Worm (Caenorhabditis elegans) whole organism, mixed stage, embryonic: ENCODE results near the gene prmn-1.

ENCODE experiments used
- M03D4.4 ChIP-seq: sonication (generic microtip); optimal IDR thresholded peaks from 2 replicates; lab custom pipeline; 2017; ENCODE audit warnings: mild to moderate bottlenecking, missing genetic modification characterization, missing compliant biosample characterization
- bed-3 ChIP-seq: fragments of 200-800 bp; sonication (Bioruptor generic); optimal IDR thresholded peaks from 3 replicates; lab custom pipeline; 2018; ENCODE audit warnings: mild to moderate bottlenecking, missing genetic modification characterization, moderate library complexity, missing compliant biosample characterization
- ceh-39 ChIP-seq: fragments of 150-350 bp; optimal IDR thresholded peaks from 2 replicates; lab custom pipeline; 2014; ENCODE audit warnings: missing biosample characterization, missing genetic modification characterization
- ceh-43 ChIP-seq: fragments of 200-800 bp; sonication (Bioruptor generic); optimal IDR thresholded peaks from 2 replicates; lab custom pipeline; 2018; ENCODE audit warnings: mild to moderate bottlenecking, missing genetic modification characterization, moderate library complexity, missing compliant biosample characterization
- ceh-83 ChIP-seq: fragments of 200-800 bp; sonication (Bioruptor generic); optimal IDR thresholded peaks from 2 replicates; lab custom pipeline; 2018; ENCODE audit warnings: mild to moderate bottlenecking, missing genetic modification characterization, missing compliant biosample characterization
- ces-1 ChIP-seq: fragments of 150-350 bp; optimal IDR thresholded peaks from 2 replicates; lab custom pipeline; 2014; ENCODE audit warnings: missing biosample characterization, missing genetic modification reagents, missing genetic modification characterization
- cnd-1 ChIP-seq: fragments of 200-800 bp; sonication (Bioruptor generic); optimal IDR thresholded peaks from 2 replicates; lab custom pipeline; 2018; ENCODE audit warnings: mild to moderate bottlenecking, missing genetic modification characterization, missing compliant biosample characterization
- drap-1 ChIP-seq: fragments of 200-800 bp; sonication (Bioruptor generic); optimal IDR thresholded peaks from 3 replicates; lab custom pipeline; 2018; ENCODE audit warnings: mild to moderate bottlenecking, missing genetic modification characterization, missing compliant biosample characterization
- ham-2 ChIP-seq: fragments of 200-800 bp; sonication (Bioruptor generic); optimal IDR thresholded peaks from 2 replicates; lab custom pipeline; 2018; ENCODE audit warnings: mild to moderate bottlenecking, missing genetic modification characterization, missing compliant biosample characterization
- lsy-2 ChIP-seq: fragments of 150-350 bp; optimal IDR thresholded peaks from 2 replicates; lab custom pipeline; 2014; ENCODE audit warnings: missing biosample characterization, missing genetic modification characterization
- mab-5 ChIP-seq: fragments of 150-350 bp; optimal IDR thresholded peaks from 2 replicates; lab custom pipeline; 2014; ENCODE audit warnings: missing biosample characterization, missing genetic modification characterization
- mep-1 ChIP-seq: fragments of 150-350 bp; optimal IDR thresholded peaks from 2 replicates; lab custom pipeline; 2017; ENCODE audit warnings: missing biosample characterization, missing genetic modification reagents, missing genetic modification characterization, inconsistent platforms
- mls-2 ChIP-seq: sonication (generic microtip); optimal IDR thresholded peaks from 2 replicates; lab custom pipeline; 2016; ENCODE audit warnings: mild to moderate bottlenecking, missing genetic modification characterization, moderate library complexity, missing compliant biosample characterization
- nhr-12 ChIP-seq: fragments of 150-350 bp; optimal IDR thresholded peaks from 2 replicates; lab custom pipeline; 2014; ENCODE audit warnings: missing biosample characterization, missing genetic modification characterization
- nhr-2 ChIP-seq: fragments of 150-350 bp; optimal IDR thresholded peaks from 2 replicates; lab custom pipeline; 2014; ENCODE audit warnings: missing biosample characterization, missing genetic modification characterization
- nhr-237 ChIP-seq: fragments of 150-350 bp; optimal IDR thresholded peaks from 2 replicates; lab custom pipeline; 2014; ENCODE audit warnings: missing biosample characterization, missing genetic modification characterization
- nhr-76 ChIP-seq: sonication (generic microtip); optimal IDR thresholded peaks from 2 replicates; lab custom pipeline; 2017; ENCODE audit warnings: missing biosample characterization, missing genetic modification characterization
- pha-4 ChIP-seq: fragments of 150-350 bp; optimal IDR thresholded peaks from 2 replicates; lab custom pipeline; 2018; ENCODE audit warnings: missing biosample characterization, missing genetic modification reagents, missing genetic modification characterization
- sem-2 ChIP-seq: fragments of 200-800 bp; sonication (Bioruptor generic); optimal IDR thresholded peaks from 2 replicates; lab custom pipeline; 2018; ENCODE audit warnings: mild to moderate bottlenecking, missing genetic modification characterization, missing compliant biosample characterization
- snpc-4 ChIP-seq: fragments of 150-350 bp; optimal IDR thresholded peaks from 2 replicates; lab custom pipeline; 2014; ENCODE audit warnings: missing biosample characterization, missing genetic modification characterization
- sptf-1 ChIP-seq: sonication (generic microtip); optimal IDR thresholded peaks from 2 replicates; lab custom pipeline; 2017; ENCODE audit warnings: mild to moderate bottlenecking, missing genetic modification characterization, moderate library complexity, missing compliant biosample characterization
- tbx-8 ChIP-seq: fragments of 200-800 bp; sonication (Bioruptor generic); optimal IDR thresholded peaks from 2 replicates; lab custom pipeline; 2018; ENCODE audit warnings: mild to moderate bottlenecking, missing genetic modification characterization, moderate library complexity, missing compliant biosample characterization
- unc-120 ChIP-seq: sonication (generic microtip); optimal IDR thresholded peaks from 2 replicates; lab custom pipeline; 2017; ENCODE audit warnings: missing genetic modification characterization, missing compliant biosample characterization; ENCODE audit not compliant: poor library complexity, severe bottlenecking
- unc-39 ChIP-seq: fragments of 150-350 bp; optimal IDR thresholded peaks from 2 replicates; lab custom pipeline; 2014; ENCODE audit warnings: missing biosample characterization, missing genetic modification characterization
- unc-62 ChIP-seq: fragments of 150-350 bp; optimal IDR thresholded peaks from 2 replicates; lab custom pipeline; 2014; ENCODE audit warnings: missing biosample characterization, missing genetic modification reagents, missing genetic modification characterization
- zip-8 ChIP-seq: fragments of 150-350 bp; optimal IDR thresholded peaks from 2 replicates; lab custom pipeline; 2014; ENCODE audit warnings: missing biosample characterization, missing genetic modification characterization
- ztf-11 ChIP-seq: fragments of 150-350 bp; optimal IDR thresholded peaks from 2 replicates; lab custom pipeline; 2014; ENCODE audit warnings: missing biosample characterization, missing genetic modification characterization

The prmn-1 gene

ce11 chrX:11385916-11386315, 1.0 kb downstream of the prmn-1 start:
- TF ChIP-seq nhr-76 (no peak), nhr-12 (no peak), sptf-1 (tag; lab: Kevin White, UChicago) (no peak), unc-62 (no peak)

- TF ChIP-seq ces-1 (GFP tag; lab: Kevin White, UChicago): peak; percentile 99
- TF ChIP-seq ceh-83: no peak
Observed at ce11 chrX:11386903-11387302, 2.0 kb downstream of the prmn-1 start.

ce11 chrX:11387723-11388330, 2.9 kb downstream of the prmn-1 start:
- no peak for TF ChIP-seq snpc-4 (tag; lab: Kevin White, UChicago)
- TF ChIP-seq nhr-237: no peak
- peak; percentile 43 for TF ChIP-seq ces-1 (GFP tag; lab: Kevin White, UChicago)
- TF ChIP-seq ceh-39 (tag; lab: Kevin White, UChicago): no peak
- TF ChIP-seq M03D4.4 (tag; lab: Kevin White, UChicago): no peak
- no peak for TF ChIP-seq mls-2 (tag; lab: Kevin White, UChicago)

- no peak for TF ChIP-seq unc-62
- no peak for TF ChIP-seq nhr-237
- no peak for TF ChIP-seq M03D4.4 (tag; lab: Kevin White, UChicago)
- TF ChIP-seq unc-39: no peak
Observed at ce11 chrX:11392924-11393323, 8.0 kb downstream of the prmn-1 start, which contains the start of gene prx-12. Gene prx-12 (plus strand): TSS chrX:11393294.

- no peak for TF ChIP-seq nhr-237
- TF ChIP-seq unc-120 (tag; lab: Kevin White, UChicago): no peak
- TF ChIP-seq ceh-43 (GFP tag; lab: Kevin White, UChicago): no peak
- TF ChIP-seq ces-1 (GFP tag; lab: Kevin White, UChicago): no peak
- no peak for TF ChIP-seq mls-2 (tag; lab: Kevin White, UChicago)
- TF ChIP-seq snpc-4 (tag; lab: Kevin White, UChicago): no peak
- TF ChIP-seq sem-2: no peak
- no peak for TF ChIP-seq nhr-76
- TF ChIP-seq ham-2 (GFP tag; lab: Kevin White, UChicago): no peak
- no peak for TF ChIP-seq unc-39
- TF ChIP-seq unc-62: no peak
- no peak for TF ChIP-seq M03D4.4 (tag; lab: Kevin White, UChicago)
Observed at ce11 chrX:11400467-11401184, 15.7 kb downstream of the prmn-1 start.

ce11 chrX:11405908-11406307, 21.0 kb downstream of the prmn-1 start, which contains the start of gene slo-2:
Gene slo-2 (minus strand): TSS chrX:11405931.
- TF ChIP-seq lsy-2 (tag; lab: Kevin White, UChicago) (no peak), ces-1 (GFP tag; lab: Kevin White, UChicago) (peak; percentile 89), pha-4 (tag; lab: Kevin White, UChicago) (no peak)
- TF ChIP-seq, all 35 proteins: peak for 1

- TF ChIP-seq drap-1 (GFP tag; lab: Kevin White, UChicago): no peak
- TF ChIP-seq M03D4.4 (tag; lab: Kevin White, UChicago): no peak
- TF ChIP-seq nhr-237: no peak
- no peak for TF ChIP-seq ztf-11 (tag; lab: Kevin White, UChicago)
Observed at ce11 chrX:11406784-11407183, 21.9 kb downstream of the prmn-1 start.

ce11 chrX:11407682-11408335, 22.9 kb downstream of the prmn-1 start, which contains the start of gene F08B12.4:
Gene F08B12.4 (minus strand): TSS chrX:11407732.
- TF ChIP-seq ceh-39 (tag; lab: Kevin White, UChicago): no peak
- TF ChIP-seq tbx-8: no peak
- TF ChIP-seq lsy-2 (tag; lab: Kevin White, UChicago): no peak
- TF ChIP-seq cnd-1 (tag; lab: Kevin White, UChicago): no peak
- no peak for TF ChIP-seq unc-62
- TF ChIP-seq mep-1 (tag; lab: Kevin White, UChicago): no peak
- TF ChIP-seq nhr-2: no peak
- no peak for TF ChIP-seq sem-2
- TF ChIP-seq zip-8 (tag; lab: Kevin White, UChicago): no peak
- no peak for TF ChIP-seq drap-1 (GFP tag; lab: Kevin White, UChicago)
- no peak for TF ChIP-seq unc-39
- TF ChIP-seq unc-120 (tag; lab: Kevin White, UChicago): no peak
- no peak for TF ChIP-seq mab-5 (tag; lab: Kevin White, UChicago)
- no peak for TF ChIP-seq sptf-1 (tag; lab: Kevin White, UChicago)
- no peak for TF ChIP-seq bed-3 (GFP tag; lab: Kevin White, UChicago)
- TF ChIP-seq nhr-237: no peak
- TF ChIP-seq ham-2 (GFP tag; lab: Kevin White, UChicago): no peak
